Worm (Caenorhabditis elegans) whole organism, late embryonic: ENCODE data around the gene ast-1.
"Not testable (repeated sequence)": the region's sequence is repeated elsewhere in the genome, so short reads cannot be mapped to it uniquely, and the experiment has no call there.

ENCODE experiments used
- F13H6.1 ChIP-seq: sonication (generic microtip); optimal IDR thresholded peaks from 2 replicates; lab custom pipeline; 2016; ENCODE audit warnings: missing genetic modification characterization, missing compliant biosample characterization
- K02D7.2 ChIP-seq: sonication (generic microtip); optimal IDR thresholded peaks from 2 replicates; lab custom pipeline; 2017; ENCODE audit warnings: mild to moderate bottlenecking, missing genetic modification characterization, missing compliant biosample characterization
- ceh-18 ChIP-seq: sonication (generic microtip); optimal IDR thresholded peaks from 2 replicates; lab custom pipeline; 2016; ENCODE audit warnings: missing genetic modification characterization, missing compliant biosample characterization
- ceh-2 ChIP-seq: sonication (generic microtip); optimal IDR thresholded peaks from 2 replicates; lab custom pipeline; 2016; ENCODE audit warnings: missing genotype, missing genetic modification characterization, missing compliant biosample characterization
- ceh-22 ChIP-seq: sonication (generic microtip); optimal IDR thresholded peaks from 2 replicates; lab custom pipeline; 2017; ENCODE audit warnings: missing biosample characterization, missing genetic modification characterization
- ceh-45 ChIP-seq: fragments of 200-800 bp; sonication (Bioruptor generic); IDR thresholded peaks from 2 replicates; pipeline ENCODE4 v1.3.6; 2022; ENCODE audit warnings: missing genetic modification reagents, missing genetic modification characterization, missing compliant biosample characterization
- ceh-48 ChIP-seq: sonication (generic microtip); optimal IDR thresholded peaks from 2 replicates; lab custom pipeline; 2016; ENCODE audit warnings: missing genetic modification characterization, inconsistent platforms, missing compliant biosample characterization
- ceh-6 ChIP-seq: fragments of 200-800 bp; sonication (Bioruptor generic); optimal IDR thresholded peaks from 2 replicates; lab custom pipeline; 2018; ENCODE audit warnings: mild to moderate bottlenecking, missing genetic modification characterization, missing compliant biosample characterization
- che-1 ChIP-seq: sonication (generic microtip); optimal IDR thresholded peaks from 2 replicates; lab custom pipeline; 2016; ENCODE audit warnings: mild to moderate bottlenecking, missing genetic modification characterization, missing compliant biosample characterization
- ets-4 ChIP-seq: sonication (generic microtip); optimal IDR thresholded peaks from 2 replicates; lab custom pipeline; 2016; ENCODE audit warnings: missing genetic modification characterization, missing compliant biosample characterization
- eyg-1 ChIP-seq: sonication (generic microtip); optimal IDR thresholded peaks from 2 replicates; lab custom pipeline; 2016; ENCODE audit warnings: missing genotype, missing genetic modification characterization, missing compliant biosample characterization
- fax-1 ChIP-seq: sonication (generic microtip); optimal IDR thresholded peaks from 2 replicates; lab custom pipeline; 2016; ENCODE audit warnings: missing genotype, missing genetic modification characterization, missing compliant biosample characterization
- fkh-10 ChIP-seq: fragments of 150-350 bp; optimal IDR thresholded peaks from 2 replicates; lab custom pipeline; 2014; ENCODE audit warnings: missing biosample characterization, missing genetic modification reagents, missing genetic modification characterization
- fkh-6 ChIP-seq: sonication (generic microtip); optimal IDR thresholded peaks from 2 replicates; lab custom pipeline; 2016; ENCODE audit warnings: missing genetic modification characterization, missing compliant biosample characterization
- gmeb-2 ChIP-seq: sonication (generic microtip); optimal IDR thresholded peaks from 2 replicates; lab custom pipeline; 2016; ENCODE audit warnings: missing genetic modification characterization, inconsistent platforms, missing compliant biosample characterization
- hlh-15 ChIP-seq: sonication (generic microtip); optimal IDR thresholded peaks from 2 replicates; lab custom pipeline; 2016; ENCODE audit warnings: missing genetic modification characterization, missing compliant biosample characterization
- hlh-6 ChIP-seq: sonication (generic microtip); optimal IDR thresholded peaks from 2 replicates; lab custom pipeline; 2016; ENCODE audit warnings: missing genotype, missing genetic modification characterization, missing compliant biosample characterization
- hlh-8 ChIP-seq: sonication (generic microtip); optimal IDR thresholded peaks from 2 replicates; lab custom pipeline; 2016; ENCODE audit warnings: missing genotype, missing genetic modification characterization, missing compliant biosample characterization
- madf-2 ChIP-seq: sonication (generic microtip); optimal IDR thresholded peaks from 2 replicates; lab custom pipeline; 2017; ENCODE audit warnings: missing genetic modification characterization, missing compliant biosample characterization
- mec-3 ChIP-seq: sonication (generic microtip); optimal IDR thresholded peaks from 2 replicates; lab custom pipeline; 2016; ENCODE audit warnings: borderline replicate concordance, missing genetic modification characterization, missing compliant biosample characterization
- nhr-232 ChIP-seq: sonication (generic microtip); optimal IDR thresholded peaks from 2 replicates; lab custom pipeline; 2016; ENCODE audit warnings: missing genetic modification characterization, missing compliant biosample characterization
- odd-2 ChIP-seq: sonication (generic microtip); optimal IDR thresholded peaks from 2 replicates; lab custom pipeline; 2017; ENCODE audit warnings: antibody characterized with exemption, mild to moderate bottlenecking, missing genetic modification characterization, missing compliant biosample characterization
- pag-3 ChIP-seq: sonication (generic microtip); optimal IDR thresholded peaks from 2 replicates; lab custom pipeline; 2016; ENCODE audit warnings: missing compliant biosample characterization, missing genetic modification characterization, borderline replicate concordance
- pqm-1 ChIP-seq: sonication (generic microtip); optimal IDR thresholded peaks from 2 replicates; lab custom pipeline; 2016; ENCODE audit warnings: missing genetic modification characterization, missing compliant biosample characterization
- ref-2 ChIP-seq: sonication (generic microtip); optimal IDR thresholded peaks from 2 replicates; lab custom pipeline; 2016; ENCODE audit warnings: missing genetic modification characterization, missing compliant biosample characterization
- rnt-1 ChIP-seq: sonication (generic microtip); optimal IDR thresholded peaks from 2 replicates; lab custom pipeline; 2016; ENCODE audit warnings: missing genetic modification characterization, missing compliant biosample characterization
- tbx-2 ChIP-seq: sonication (generic microtip); optimal IDR thresholded peaks from 2 replicates; lab custom pipeline; 2016; ENCODE audit warnings: missing genetic modification characterization, missing compliant biosample characterization
- unc-42 ChIP-seq: sonication (generic microtip); optimal IDR thresholded peaks from 2 replicates; lab custom pipeline; 2016; ENCODE audit warnings: missing genotype, missing genetic modification characterization, missing compliant biosample characterization
- unc-86 ChIP-seq: sonication (generic microtip); optimal IDR thresholded peaks from 2 replicates; lab custom pipeline; 2016; ENCODE audit warnings: missing genetic modification characterization, missing compliant biosample characterization

Gene ast-1

ce11 chrII:4173842-4174241 lies 38.7 kb upstream of the ast-1 start:
- TF ChIP-seq gmeb-2 (tag; lab: Kevin White, UChicago) (no peak), ceh-45 (GFP tag; lab: Robert Waterston, UW) (no peak), rnt-1 (tag; lab: Kevin White, UChicago) (no peak), ceh-6 (GFP tag; lab: Kevin White, UChicago) (no peak), hlh-15 (tag; lab: Kevin White, UChicago) (no peak)

DNA sequence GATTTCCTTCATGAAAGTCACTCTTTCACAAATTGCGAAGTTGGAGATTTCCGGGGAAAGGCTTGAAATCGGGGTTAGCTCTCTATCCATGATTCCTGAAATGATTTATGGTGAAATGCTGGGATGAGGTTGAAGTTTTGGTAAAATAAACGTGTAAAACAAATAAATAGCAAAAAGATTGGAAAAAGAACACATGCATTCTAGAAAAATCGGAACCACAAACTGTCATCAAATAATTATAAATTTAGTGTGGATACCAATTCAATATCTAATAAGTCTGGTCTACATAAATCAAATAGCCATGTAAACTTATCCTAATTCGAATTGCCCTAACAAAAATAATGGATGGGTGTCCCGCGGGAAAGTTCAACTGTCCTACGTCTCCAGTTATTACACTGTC lies 38.2 kb upstream of the ast-1 start, which contains the start of gene R03H10.6:
TSS of gene R03H10.6 (minus strand) at position 101 of the 400 bp plus-strand sequence.
- no peak for TF ChIP-seq hlh-8

- TF ChIP-seq fkh-10, result no peak
- no peak for TF ChIP-seq fkh-6 (tag; lab: Kevin White, UChicago)
- TF ChIP-seq K02D7.2 (tag; lab: Kevin White, UChicago), result no peak
- TF ChIP-seq ref-2, result no peak
- no peak for TF ChIP-seq unc-42 (tag; lab: Kevin White, UChicago)
These were observed 35.3 kb upstream of the ast-1 start, which contains the start of gene R03H10.5 for ce11 chrII:4170508-4170907. R03H10.5 (minus strand) TSS chrII:4170608.

ce11 chrII:4168404-4168803 lies 33.2 kb upstream of the ast-1 start, which contains the start of gene R03H10.4:
R03H10.4 (minus strand) TSS chrII:4168504.
- TF ChIP-seq ceh-2 (tag; lab: Kevin White, UChicago); eyg-1 (tag; lab: Kevin White, UChicago); ceh-18: not testable (repeated sequence)

- TF ChIP-seq pqm-1 (no peak), hlh-6 (tag; lab: Kevin White, UChicago) (no peak), eyg-1 (tag; lab: Kevin White, UChicago) (no peak)
These were observed 32.7 kb upstream of the ast-1 start for ce11 chrII:4167833-4168232.

DNA sequence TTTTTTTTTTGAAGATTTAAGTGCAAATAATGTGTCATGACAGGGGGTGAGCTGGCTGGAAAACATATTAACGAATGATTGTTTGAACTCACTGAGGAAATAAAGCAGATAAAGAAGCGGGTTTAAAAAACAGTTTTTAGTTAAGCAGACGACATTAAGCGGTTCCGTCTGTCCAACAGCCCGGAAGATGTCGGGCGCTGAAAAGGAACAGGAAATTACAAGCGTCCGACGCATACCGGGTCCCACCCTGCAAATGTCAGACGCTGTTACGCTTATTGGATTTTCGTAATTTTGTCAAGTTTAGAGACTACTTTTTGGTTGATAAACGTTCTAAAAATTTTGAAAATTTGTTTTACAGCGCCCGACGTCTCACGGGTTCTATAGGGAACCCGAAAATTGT lies 24.4 kb upstream of the ast-1 start:
- TF ChIP-seq odd-2 (tag; lab: Kevin White, UChicago) (no peak), ceh-6 (GFP tag; lab: Kevin White, UChicago) (no peak), mec-3 (tag; lab: Kevin White, UChicago) (no peak), tbx-2 (tag; lab: Kevin White, UChicago) (no peak), hlh-6 (tag; lab: Kevin White, UChicago) (no peak), ets-4 (tag; lab: Kevin White, UChicago) (no peak), fkh-6 (tag; lab: Kevin White, UChicago) (no peak)

- TF ChIP-seq ceh-22 (tag; lab: Kevin White, UChicago), result no peak
- no peak for TF ChIP-seq fkh-10
- TF ChIP-seq fax-1 (tag; lab: Kevin White, UChicago), result no peak
- no peak for TF ChIP-seq nhr-232 (tag; lab: Kevin White, UChicago)
- no peak for TF ChIP-seq pqm-1
- no peak for TF ChIP-seq pag-3
- TF ChIP-seq fkh-6 (tag; lab: Kevin White, UChicago), result no peak
- TF ChIP-seq K02D7.2 (tag; lab: Kevin White, UChicago), result no peak
- TF ChIP-seq unc-86 (tag; lab: Kevin White, UChicago), result no peak
- TF ChIP-seq ceh-48 (tag; lab: Kevin White, UChicago), result no peak
- no peak for TF ChIP-seq madf-2 (tag; lab: Kevin White, UChicago)
- no peak for TF ChIP-seq che-1
- no peak for TF ChIP-seq hlh-6 (tag; lab: Kevin White, UChicago)
- no peak for TF ChIP-seq ref-2
- no peak for TF ChIP-seq hlh-8
- no peak for TF ChIP-seq F13H6.1
These were observed 22.7 kb upstream of the ast-1 start for ce11 chrII:4157817-4158216.
